Worm (Caenorhabditis elegans): ENCODE data around the gene C55C3.3.

ce11 chrIV:5671325-5671724 is 13.8 kb upstream of the C55C3.3 start:
- TF ChIP-seq lsy-2 (tag; optimal IDR thresholded peaks at IDR 0.05), result no peak
- no peak for TF ChIP-seq lin-13 (GFP tag; optimal IDR thresholded peaks at IDR 0.05)
- TF ChIP-seq zip-11 (GFP tag; IDR thresholded peaks at IDR 0.05), result no peak
- no peak for TF ChIP-seq gei-8 (GFP tag; optimal IDR thresholded peaks at IDR 0.05)
- TF ChIP-seq jun-1 (tag; optimal IDR thresholded peaks at IDR 0.05), result no peak
- no peak for TF ChIP-seq ama-1 (optimal IDR thresholded peaks at IDR 0.05)
- no peak for TF ChIP-seq lin-39 (tag; optimal IDR thresholded peaks at IDR 0.05)
- no peak for TF ChIP-seq mep-1 (tag; optimal IDR thresholded peaks at IDR 0.05)
